Worm (Caenorhabditis elegans): Measurements from ENCODE around the gene F49C12.7.

- TF ChIP-seq zim-3 (tag; optimal IDR thresholded peaks at IDR 0.05) (no peak), lsl-1 (GFP tag; optimal IDR thresholded peaks at IDR 0.05) (no peak), madf-8 (GFP tag; conservative IDR thresholded peaks at IDR 0.05) (no peak), C17E4.6 (GFP tag; IDR thresholded peaks at IDR 0.05) (no peak), ets-4 (GFP tag; optimal IDR thresholded peaks at IDR 0.05) (no peak), F52B5.7 (tag; optimal IDR thresholded peaks at IDR 0.05) (peak; percentile 70)
Observed at ce11 chrIV:9320023-9320422, 7.3 kb upstream of the F49C12.7 start.
